Fruit fly (Drosophila melanogaster) whole organism, embryonic: ENCODE results near the gene CG17646.

ENCODE experiments used
- C15 ChIP-seq: fragments of 200-800 bp; sonication (Bioruptor generic); IDR thresholded peaks from 3 replicates; pipeline ENCODE4 v1.3.6; 2022; ENCODE audit warnings: missing biosample characterization, missing genetic modification characterization
- CG10366 ChIP-seq: fragments of 200-800 bp; sonication (Bioruptor generic); IDR thresholded peaks from 2 replicates; pipeline ENCODE4 v1.3.6; 2022; ENCODE audit warnings: missing biosample characterization, missing genetic modification characterization
- CG11723 ChIP-seq: fragments of 200-800 bp; sonication (Bioruptor generic); optimal IDR thresholded peaks from 2 replicates; lab custom pipeline; 2017; ENCODE audit warnings: missing biosample characterization, mild to moderate bottlenecking, missing genetic modification characterization
- CG1233 ChIP-seq: fragments of 200-800 bp; sonication (Bioruptor generic); optimal IDR thresholded peaks from 4 replicates; lab custom pipeline; 2018; ENCODE audit warnings: missing biosample characterization, mild to moderate bottlenecking, missing genetic modification characterization
- CG15479 ChIP-seq: fragments of 200-800 bp; sonication (Bioruptor generic); optimal IDR thresholded peaks from 3 replicates; lab custom pipeline; 2019; ENCODE audit warnings: missing biosample characterization, mild to moderate bottlenecking, missing genetic modification characterization, moderate library complexity
- CG2129 ChIP-seq: fragments of 200-800 bp; sonication (Bioruptor generic); IDR thresholded peaks from 2 replicates; pipeline ENCODE4 v1.3.6; 2022; ENCODE audit warnings: missing biosample characterization, missing genetic modification characterization; ENCODE audit not compliant: partially characterized antibody
- CG32532 ChIP-seq: fragments of 200-800 bp; sonication (Bioruptor generic); IDR thresholded peaks from 2 replicates; pipeline ENCODE4 v1.3.6; 2022; ENCODE audit warnings: missing biosample characterization, missing genetic modification characterization
- CG32767 ChIP-seq: fragments of 200-800 bp; sonication (Bioruptor generic); IDR thresholded peaks from 2 replicates; pipeline ENCODE4 v1.3.6; 2022; ENCODE audit warnings: missing biosample characterization, missing genetic modification characterization
- CG34422 ChIP-seq: fragments of 200-800 bp; sonication (Bioruptor generic); IDR thresholded peaks from 3 replicates; pipeline ENCODE4 v1.3.6; 2022; ENCODE audit warnings: missing biosample characterization, missing genetic modification characterization
- CG4854 ChIP-seq: fragments of 200-800 bp; sonication (Bioruptor generic); optimal IDR thresholded peaks from 2 replicates; lab custom pipeline; 2016; ENCODE audit warnings: missing biosample characterization, missing genetic modification characterization, inconsistent platforms
- CG7839 ChIP-seq: fragments of 200-800 bp; sonication (Bioruptor generic); optimal IDR thresholded peaks from 3 replicates; lab custom pipeline; 2018; ENCODE audit warnings: missing biosample characterization, mild to moderate bottlenecking, missing genetic modification characterization, moderate library complexity
- Dek ChIP-seq: fragments of 200-800 bp; sonication (Bioruptor generic); optimal IDR thresholded peaks from 3 replicates; lab custom pipeline; 2019; ENCODE audit warnings: missing biosample characterization, mild to moderate bottlenecking, missing genetic modification characterization, moderate library complexity
- Dfd ChIP-seq, 2 experiments: fragments of >200 bp; optimal IDR thresholded peaks; 2 replicates each; lab custom pipeline; 2017; ENCODE audit warnings: missing biosample characterization in 2 of 2, missing genetic modification characterization in 2 of 2
- H2.0 ChIP-seq: fragments of 200-800 bp; sonication (Bioruptor generic); IDR thresholded peaks from 2 replicates; pipeline ENCODE4 v1.3.6; 2022; ENCODE audit warnings: missing biosample characterization, missing genetic modification characterization
- HmgZ ChIP-seq: fragments of 200-800 bp; sonication (Bioruptor generic); optimal IDR thresholded peaks from 2 replicates; lab custom pipeline; 2018; ENCODE audit warnings: missing biosample characterization, mild to moderate bottlenecking, missing genetic modification characterization
- MBD-R2 ChIP-seq: fragments of 200-800 bp; sonication (Bioruptor generic); IDR thresholded peaks from 2 replicates; pipeline ENCODE4 v1.3.6; 2022; ENCODE audit warnings: missing biosample characterization, missing genetic modification characterization
- NfI ChIP-seq: fragments of 200-800 bp; sonication (Bioruptor generic); optimal IDR thresholded peaks from 3 replicates; lab custom pipeline; 2018; ENCODE audit warnings: missing biosample characterization, mild to moderate bottlenecking, missing genetic modification characterization, moderate library complexity
- Oaz ChIP-seq: fragments of 200-800 bp; sonication (Bioruptor generic); IDR thresholded peaks from 2 replicates; pipeline ENCODE4 v1.3.6; 2022; ENCODE audit warnings: missing biosample characterization, missing genetic modification characterization
- Oli ChIP-seq: fragments of 200-800 bp; sonication (Bioruptor generic); optimal IDR thresholded peaks from 2 replicates; lab custom pipeline; 2018; ENCODE audit warnings: missing biosample characterization, mild to moderate bottlenecking, missing genetic modification characterization, moderate library complexity
- Rfx ChIP-seq: fragments of 200-800 bp; sonication (Bioruptor generic); IDR thresholded peaks from 2 replicates; pipeline ENCODE4 v1.3.6; 2022; ENCODE audit warnings: missing biosample characterization, missing genetic modification characterization
- Spps ChIP-seq: fragments of 200-800 bp; sonication (Bioruptor generic); optimal IDR thresholded peaks from 2 replicates; lab custom pipeline; 2018; ENCODE audit warnings: missing biosample characterization, mild to moderate bottlenecking, missing genetic modification characterization
- ap ChIP-seq: fragments of 200-800 bp; sonication (Bioruptor generic); IDR thresholded peaks from 2 replicates; pipeline ENCODE4 v1.3.6; 2022; ENCODE audit warnings: missing biosample characterization, missing genetic modification characterization
- ash1 ChIP-seq: fragments of 200-800 bp; sonication (Bioruptor generic); optimal IDR thresholded peaks from 2 replicates; lab custom pipeline; 2018; ENCODE audit warnings: missing biosample characterization, mild to moderate bottlenecking, missing genetic modification characterization
- btn ChIP-seq: fragments of 200-800 bp; sonication (Bioruptor generic); optimal IDR thresholded peaks from 2 replicates; lab custom pipeline; 2016; ENCODE audit warnings: missing biosample characterization, missing genetic modification characterization
- ewg ChIP-seq: fragments of 200-800 bp; sonication (Bioruptor generic); optimal IDR thresholded peaks from 3 replicates; lab custom pipeline; 2017; ENCODE audit warnings: mild to moderate bottlenecking, missing biosample characterization, missing genetic modification reagents, missing genetic modification characterization
- hkb ChIP-seq, 2 experiments: fragments of 200-800 bp in 1 of 2; fragments of >200 bp in 1 of 2; sonication (Bioruptor generic) in 1 of 2; IDR thresholded peaks in 1 of 2; optimal IDR thresholded peaks in 1 of 2; 2 replicates each; pipeline versions ENCODE4 v1.3.6 to Lab custom; 2017 to 2022; ENCODE audit warnings: missing biosample characterization in 1 of 2, missing genetic modification characterization in 1 of 2
- ken ChIP-seq: fragments of 200-800 bp; sonication (Bioruptor generic); IDR thresholded peaks from 3 replicates; pipeline ENCODE4 v1.3.6; 2022; ENCODE audit warnings: missing biosample characterization, missing genetic modification characterization
- lola ChIP-seq, 3 experiments: fragments of >200 bp in 2 of 3; fragments of 200-800 bp in 1 of 3; sonication (Bioruptor generic) in 1 of 3; optimal IDR thresholded peaks; 2 replicates each; lab custom pipeline; 2017 to 2019; ENCODE audit warnings: missing biosample characterization in 3 of 3, missing genetic modification characterization in 3 of 3, mild to moderate bottlenecking in 1 of 3, moderate library complexity in 1 of 3
- org-1 ChIP-seq: fragments of 200-800 bp; sonication (Bioruptor generic); optimal IDR thresholded peaks from 2 replicates; lab custom pipeline; 2017; ENCODE audit warnings: missing biosample characterization, missing genetic modification characterization
- pfk ChIP-seq: fragments of 200-800 bp; sonication (Bioruptor generic); optimal IDR thresholded peaks from 2 replicates; lab custom pipeline; 2018; ENCODE audit warnings: missing biosample characterization, mild to moderate bottlenecking, missing genetic modification characterization, moderate library complexity
- row ChIP-seq: fragments of 200-800 bp; sonication (Bioruptor generic); IDR thresholded peaks from 3 replicates; pipeline ENCODE4 v1.3.6; 2022; ENCODE audit warnings: missing biosample characterization, missing genetic modification characterization
- sd ChIP-seq: fragments of 200-800 bp; sonication (Bioruptor generic); optimal IDR thresholded peaks from 3 replicates; lab custom pipeline; 2018; ENCODE audit warnings: missing biosample characterization, mild to moderate bottlenecking, missing genetic modification characterization, moderate library complexity
- sna ChIP-seq: fragments of 200-800 bp; sonication (Bioruptor generic); IDR thresholded peaks from 2 replicates; pipeline ENCODE4 v1.3.6; 2022; ENCODE audit warnings: missing biosample characterization, missing genetic modification characterization; ENCODE audit not compliant: partially characterized antibody
- ssp ChIP-seq: fragments of 200-800 bp; sonication (Bioruptor generic); IDR thresholded peaks from 2 replicates; pipeline ENCODE4 v1.3.6; 2022; ENCODE audit warnings: missing biosample characterization, missing genetic modification characterization
- unpg ChIP-seq: fragments of 200-800 bp; sonication (Bioruptor generic); optimal IDR thresholded peaks from 3 replicates; lab custom pipeline; 2018; ENCODE audit warnings: missing biosample characterization, mild to moderate bottlenecking, missing genetic modification characterization, moderate library complexity

CG17646 gene

DNA sequence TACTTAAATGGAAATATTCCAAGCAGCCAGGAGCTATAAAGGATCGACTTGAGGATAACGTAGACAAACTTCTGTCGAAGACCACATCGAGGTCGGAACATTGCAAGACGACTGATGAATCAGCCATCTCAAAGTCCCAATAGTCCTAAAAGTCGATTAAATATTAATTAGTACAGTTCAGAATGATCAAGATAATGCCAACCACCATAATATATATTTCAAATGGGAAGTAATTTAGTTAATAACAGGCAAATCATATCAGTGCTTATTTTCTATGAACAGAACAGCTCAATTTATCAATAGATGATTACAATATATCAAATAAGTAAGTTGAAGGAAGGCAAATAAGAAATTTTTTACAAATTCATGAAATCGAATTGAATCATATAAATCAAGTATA is 57.9 kb downstream of the CG17646 start, which contains the start of gene Gr22d (continued):
- no peak for TF ChIP-seq sna (GFP tag; lab: Robert Waterston, UW)
- no peak for TF ChIP-seq MBD-R2 (GFP tag; lab: Robert Waterston, UW)

- TF ChIP-seq CG2129 (GFP tag; lab: Robert Waterston, UW) (no peak), NfI (no peak), pfk (no peak), CG11723 (GFP tag; lab: Kevin White, UChicago) (no peak), btn (no peak), lola (GFP tag; optimal IDR thresholded peaks at IDR 0.05; lab: Kevin White, UChicago) (no peak), ash1 (GFP tag; lab: Kevin White, UChicago) (no peak), ewg (GFP tag; lab: Kevin White, UChicago) (no peak), CG10366 (GFP tag; lab: Robert Waterston, UW) (no peak), row (GFP tag; lab: Robert Waterston, UW) (no peak), H2.0 (no peak), C15 (GFP tag; lab: Robert Waterston, UW) (no peak), CG7839 (no peak)
These were observed 59.4 kb downstream of the CG17646 start, which contains the start of gene Gr22c for dm6 chr2L:1791723-1792122. Gr22c (minus strand) TSS chr2L:1791823.

DNA sequence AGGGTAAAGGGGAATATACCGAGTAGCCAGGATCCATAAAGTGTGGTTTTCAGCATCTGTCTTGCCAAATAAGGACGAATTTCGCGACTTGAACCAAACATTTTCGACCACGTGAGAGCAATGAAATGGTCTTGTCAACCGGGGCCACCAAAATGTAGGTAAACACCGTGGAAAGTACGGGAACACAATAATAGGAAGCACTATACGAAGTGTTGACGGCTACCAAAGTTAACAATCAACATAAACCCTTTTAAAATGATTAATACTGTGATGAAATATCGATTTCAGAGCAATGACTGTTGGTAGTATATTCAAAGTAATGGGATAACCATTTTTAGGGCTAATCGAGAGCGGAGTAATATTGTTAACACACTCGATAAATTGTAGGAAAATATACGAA is 60.8 kb downstream of the CG17646 start, which contains the start of gene Gr22b:
TSS of gene Gr22b (minus strand) at position 101 of the 400 bp plus-strand sequence.
- TF ChIP-seq Oaz (no peak), unpg (GFP tag; lab: Kevin White, UChicago) (no peak), Dfd (GFP tag; optimal IDR thresholded peaks at IDR 0.05; lab: Kevin White, UChicago) (no peak), ssp (GFP tag; lab: Robert Waterston, UW) (no peak), sd (tag; lab: Kevin White, UChicago) (no peak), CG15479 (GFP tag; lab: Kevin White, UChicago) (no peak), CG4854 (GFP tag; lab: Kevin White, UChicago) (no peak), Spps (tag; lab: Kevin White, UChicago) (no peak), org-1 (GFP tag; lab: Kevin White, UChicago) (no peak), Oli (tag; lab: Kevin White, UChicago) (no peak), CG32532 (GFP tag; lab: Robert Waterston, UW) (no peak), Dek (tag; lab: Kevin White, UChicago) (no peak), Rfx (GFP tag; lab: Robert Waterston, UW) (no peak), ap (GFP tag; lab: Robert Waterston, UW) (no peak), CG32767 (GFP tag; lab: Robert Waterston, UW) (no peak), HmgZ (tag; lab: Kevin White, UChicago) (no peak)

dm6 chr2L:1794817-1795216 is 62.5 kb downstream of the CG17646 start, which contains the start of gene Gr22a:
Gr22a (minus strand) TSS chr2L:1794917.
- TF ChIP-seq CG10366 (GFP tag; lab: Robert Waterston, UW): no peak
- TF ChIP-seq hkb (optimal IDR thresholded peaks at IDR 0.05; lab: Kevin White, UChicago): no peak
- no peak for TF ChIP-seq hkb (GFP tag; IDR thresholded peaks at IDR 0.05; lab: Robert Waterston, UW)
- no peak for TF ChIP-seq ken (GFP tag; lab: Robert Waterston, UW)
- no peak for TF ChIP-seq CG34422 (GFP tag; lab: Robert Waterston, UW)
- TF ChIP-seq CG1233 (GFP tag; lab: Kevin White, UChicago): no peak
